Worm (Caenorhabditis elegans) whole organism, dauer: ENCODE measurements around the gene W06A7.4.
"Not testable (repeated sequence)": the region's sequence is repeated elsewhere in the genome, so short reads cannot be mapped to it uniquely, and the experiment has no call there.

ENCODE experiments used
- unc-62 ChIP-seq: sonication (generic microtip); optimal IDR thresholded peaks from 2 replicates; lab custom pipeline; 2017; ENCODE audit warnings: missing biosample characterization, missing genetic modification reagents, missing genetic modification characterization

W06A7.4 gene

DNA sequence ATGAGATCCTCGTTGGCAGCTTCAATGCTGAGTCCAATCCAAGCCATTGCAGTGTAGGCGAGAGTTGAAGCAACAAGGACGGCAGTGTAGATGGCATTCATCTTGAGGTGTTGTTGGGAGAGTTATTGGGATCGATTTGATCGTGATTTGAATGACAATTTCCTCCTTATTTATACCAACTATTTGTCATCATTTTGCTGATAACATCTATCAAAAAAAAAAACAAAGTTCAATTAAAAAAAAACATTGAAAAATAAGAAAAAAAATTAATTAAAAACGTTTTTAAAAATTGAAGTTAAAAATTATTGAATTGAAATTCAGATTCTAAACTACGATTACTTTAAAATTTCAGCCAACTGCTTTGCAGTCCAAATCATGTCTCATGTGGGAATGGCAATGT is 2.7 kb downstream of the W06A7.4 start, which contains the start of gene nspa-8:
Gene nspa-8 (minus strand): TSS at position 101 of the 400 bp plus-strand sequence.
- not testable (repeated sequence) for TF ChIP-seq unc-62

- no peak for TF ChIP-seq unc-62
Observed at ce11 chrV:14828407-14828806, 4.2 kb downstream of the W06A7.4 start.

DNA sequence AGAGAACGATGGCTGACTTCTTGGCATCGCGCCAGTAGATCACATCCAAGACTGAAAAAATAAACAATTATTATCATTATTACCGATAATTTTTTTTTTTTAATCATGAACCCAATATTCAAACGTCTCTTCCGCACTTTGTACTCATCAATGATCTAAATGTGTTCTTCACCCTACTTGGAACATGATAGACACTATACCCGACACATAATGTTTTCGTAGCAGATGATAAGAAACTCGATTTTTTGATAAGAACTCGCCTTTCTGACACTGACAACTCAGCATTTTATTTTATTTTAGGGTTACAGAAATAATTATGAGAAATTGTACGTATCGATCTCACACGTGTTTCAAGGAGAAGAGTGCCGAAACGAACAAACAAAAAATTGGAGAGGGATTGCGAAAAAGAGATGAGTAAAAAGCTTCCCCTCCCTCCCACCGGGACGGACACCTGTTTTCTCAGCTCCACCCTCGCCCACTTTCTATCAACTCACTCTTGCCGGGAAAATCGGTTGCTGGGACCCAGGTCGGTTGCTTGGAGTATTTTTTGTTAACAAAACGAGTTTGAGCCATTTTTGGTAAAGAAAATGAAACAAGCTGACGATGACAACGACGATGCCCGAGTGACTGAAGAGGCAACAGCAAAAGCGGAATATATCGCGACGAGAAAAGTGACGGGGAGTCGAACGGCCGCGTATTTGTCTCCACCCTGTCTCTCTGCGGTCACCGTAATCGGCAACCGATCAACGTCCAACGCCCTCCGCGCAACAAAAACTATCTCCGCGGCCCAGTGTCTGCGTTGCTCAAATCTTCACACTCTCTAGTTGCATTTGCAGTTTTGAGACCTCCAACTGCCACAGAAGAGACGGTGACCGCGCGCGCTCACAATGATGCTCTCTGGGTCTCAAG is 6.3 kb downstream of the W06A7.4 start:
- TF ChIP-seq unc-62, result no peak

DNA sequence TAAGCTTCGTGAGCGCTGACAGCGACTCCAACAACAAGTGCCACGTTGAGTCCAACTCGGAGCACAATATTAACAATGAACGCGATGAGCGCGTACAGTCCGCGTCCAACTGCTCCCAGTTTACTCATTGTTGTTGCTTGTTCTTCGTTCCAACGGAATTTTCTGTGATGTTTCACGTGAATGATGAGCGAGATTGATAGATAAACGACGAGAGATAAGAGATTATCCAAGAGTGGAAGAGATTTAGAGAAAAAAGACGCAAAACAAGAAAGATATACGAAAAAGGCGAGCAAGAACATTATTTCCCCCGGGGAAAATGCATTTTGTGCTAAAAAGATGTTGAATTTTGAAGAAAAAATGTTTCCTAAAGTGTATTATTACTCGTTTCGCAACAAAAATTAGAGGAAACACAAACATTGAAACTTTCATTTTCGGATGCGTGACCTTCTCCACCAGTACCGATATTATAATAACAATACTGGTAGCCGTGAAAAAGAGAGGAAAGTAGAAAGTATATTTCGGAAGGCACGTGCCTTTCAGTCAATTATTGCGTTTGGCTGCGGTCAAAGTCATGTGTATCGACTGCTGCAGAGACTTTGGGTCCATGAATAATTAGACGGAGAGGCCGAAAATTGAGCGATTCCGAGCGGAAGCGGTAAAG is 7.4 kb downstream of the W06A7.4 start:
- TF ChIP-seq unc-62, result no peak

- TF ChIP-seq unc-62, result no peak
Observed at ce11 chrV:14832121-14832788, 8.0 kb downstream of the W06A7.4 start.

ce11 chrV:14832789-14833187 is 8.6 kb downstream of the W06A7.4 start:
- TF ChIP-seq unc-62, result no peak

DNA sequence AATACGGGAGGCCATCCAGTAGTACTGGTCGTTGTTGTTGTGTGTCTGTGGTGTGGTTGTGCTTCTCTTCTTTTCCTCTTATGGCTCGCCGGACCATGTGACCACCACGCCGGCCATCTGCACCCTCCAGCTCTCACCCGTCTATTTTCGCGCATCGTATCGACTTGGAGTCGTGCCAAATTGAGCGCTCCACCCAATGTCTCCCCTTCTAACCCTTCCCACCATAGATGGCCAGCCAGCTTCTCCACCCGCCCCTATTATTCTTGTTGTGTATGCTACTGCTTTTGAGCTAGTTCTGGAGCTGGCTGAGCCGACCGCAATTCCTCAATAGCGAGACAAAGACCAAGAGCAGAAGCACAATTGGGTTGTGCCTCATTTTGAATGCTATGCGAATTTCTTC is 9.0 kb downstream of the W06A7.4 start:
- no peak for TF ChIP-seq unc-62

DNA sequence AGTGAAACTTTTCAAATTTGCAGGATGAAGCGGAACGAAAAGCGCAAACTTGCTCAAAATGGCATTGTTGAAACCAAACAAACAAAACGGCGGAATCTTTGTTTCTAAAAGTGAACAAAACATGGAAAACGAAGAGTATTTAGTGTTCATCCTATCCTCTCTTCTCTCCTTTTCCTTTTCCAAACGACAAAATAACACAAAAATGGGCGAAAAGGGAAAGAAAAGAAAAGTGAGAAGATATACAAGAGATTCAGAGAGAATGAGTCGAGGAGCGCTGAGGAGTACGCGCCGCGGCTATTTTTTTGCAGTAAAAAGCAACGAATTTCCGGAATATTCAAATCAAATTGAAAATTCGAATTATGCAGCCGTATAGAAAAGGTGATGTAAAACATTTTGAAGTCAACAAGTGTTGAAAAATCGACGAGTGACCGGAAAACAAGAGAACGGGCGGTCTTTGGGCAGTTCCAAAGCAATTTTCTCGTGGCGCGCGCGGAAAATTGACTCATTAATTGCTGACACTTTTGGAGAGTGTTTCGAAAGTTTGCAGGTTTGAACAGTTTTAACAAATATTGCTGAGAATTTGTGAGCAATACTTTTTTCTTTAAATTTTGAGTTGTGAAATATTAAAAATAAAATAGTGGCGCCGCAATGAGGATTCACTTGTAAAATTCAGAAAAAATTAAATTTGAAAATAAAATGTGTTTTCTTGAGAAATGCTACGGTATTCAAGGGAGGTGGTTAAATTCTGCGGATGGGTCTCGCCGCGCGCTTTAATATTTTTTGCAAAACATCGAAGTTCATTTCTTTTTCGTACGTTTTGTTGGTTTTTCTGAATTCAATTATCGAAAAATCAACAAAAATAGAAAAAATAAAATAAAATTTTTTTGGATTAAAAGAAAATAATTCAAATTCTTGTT is 11.1 kb downstream of the W06A7.4 start:
- no peak for TF ChIP-seq unc-62

- no peak for TF ChIP-seq unc-62
Observed at ce11 chrV:14838130-14838529, 13.9 kb downstream of the W06A7.4 start.

- no peak for TF ChIP-seq unc-62
Observed at ce11 chrV:14841660-14842059, 17.4 kb downstream of the W06A7.4 start.

ce11 chrV:14847291-14847915 is 23.2 kb downstream of the W06A7.4 start, which contains the start of gene ret-1:
Gene ret-1, minus strand, starts transcription at chrV:14847413.
- no peak for TF ChIP-seq unc-62

DNA sequence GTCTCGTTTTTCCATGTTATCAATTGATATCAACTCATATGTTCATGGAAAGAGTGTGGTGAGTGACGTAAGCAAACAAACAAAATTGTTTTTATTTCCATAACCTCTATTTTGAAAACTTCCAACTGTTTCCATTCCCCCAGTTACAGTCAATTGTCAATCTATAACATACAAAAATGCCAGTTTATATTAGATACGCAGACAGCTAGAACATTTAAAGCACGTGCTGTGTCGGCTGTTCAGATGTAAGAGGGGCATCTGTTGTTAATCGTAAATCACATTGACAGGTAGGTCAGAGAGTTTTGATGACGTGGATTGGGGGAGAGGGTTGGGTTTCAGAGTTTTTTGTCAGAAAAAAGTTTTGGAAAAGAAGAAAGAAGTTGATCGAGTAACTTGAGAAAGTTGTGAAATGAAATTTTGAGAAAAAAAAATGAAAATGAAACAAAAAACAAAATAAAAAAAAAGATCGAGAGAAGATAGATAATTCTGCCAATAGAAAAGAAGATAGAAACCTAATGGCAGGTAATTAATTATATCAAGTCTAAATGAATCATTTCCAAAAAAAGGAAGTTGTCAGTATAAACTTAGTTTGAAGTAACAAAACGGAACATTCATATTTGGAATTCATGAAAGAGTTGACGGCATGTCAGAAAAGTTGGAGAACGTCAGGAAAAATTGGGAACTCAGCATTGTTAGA is 24.4 kb downstream of the W06A7.4 start:
- TF ChIP-seq unc-62, result no peak

DNA sequence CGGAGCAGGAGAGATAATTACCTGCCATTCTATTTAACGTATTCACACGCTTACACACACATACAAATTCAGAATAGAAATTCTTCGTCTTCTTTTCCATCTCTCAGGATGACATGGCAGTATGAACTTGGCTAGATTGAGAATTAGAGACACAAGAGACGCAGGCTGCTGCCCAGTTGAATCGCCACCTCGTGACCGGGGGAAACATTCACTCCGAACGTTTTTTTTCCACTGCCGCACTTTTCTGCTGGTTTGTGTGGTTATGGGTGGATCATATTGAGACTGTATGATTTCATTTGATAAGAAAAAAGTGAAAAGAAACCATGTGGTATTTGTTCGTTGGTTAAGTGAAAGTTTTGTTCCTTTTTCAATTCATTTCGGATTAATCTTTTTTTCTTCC is 25.4 kb downstream of the W06A7.4 start:
- no peak for TF ChIP-seq unc-62

- TF ChIP-seq unc-62, result no peak
Observed at ce11 chrV:14850530-14850929, 26.3 kb downstream of the W06A7.4 start.

- TF ChIP-seq unc-62, result no peak
Observed at ce11 chrV:14851206-14851605, 27.0 kb downstream of the W06A7.4 start.
